Worm (Caenorhabditis elegans): Measurements from ENCODE around the gene T05D4.5.

ce11 chrIII:13535735-13536390 lies 44.8 kb upstream of the T05D4.5 start:
- no peak for TF ChIP-seq ztf-11 (tag; optimal IDR thresholded peaks at IDR 0.05)
- no peak for TF ChIP-seq snpc-4 (tag; optimal IDR thresholded peaks at IDR 0.05)
- TF ChIP-seq elt-3 (tag; optimal IDR thresholded peaks at IDR 0.05) = no peak
- TF ChIP-seq unc-120 (tag; optimal IDR thresholded peaks at IDR 0.05; ENCODE audit: poor library complexity, severe bottlenecking) = no peak
- no peak for TF ChIP-seq zip-8 (tag; optimal IDR thresholded peaks at IDR 0.05)
